Fruit fly (Drosophila melanogaster) whole organism, embryonic: ENCODE data around the gene CG11905.

Source experiments
- Antp ChIP-seq: fragments of 200-800 bp; sonication (Bioruptor generic); optimal IDR thresholded peaks from 3 replicates; lab custom pipeline; 2016; ENCODE audit warnings: missing biosample characterization, missing genetic modification characterization
- Asciz ChIP-seq: fragments of 200-800 bp; sonication (Bioruptor generic); optimal IDR thresholded peaks from 2 replicates; lab custom pipeline; 2017; ENCODE audit warnings: missing biosample characterization, mild to moderate bottlenecking, missing genetic modification characterization, missing genetic modification reagents
- CG11723 ChIP-seq: fragments of 200-800 bp; sonication (Bioruptor generic); optimal IDR thresholded peaks from 2 replicates; lab custom pipeline; 2017; ENCODE audit warnings: missing biosample characterization, mild to moderate bottlenecking, missing genetic modification characterization
- CG13296 ChIP-seq: fragments of 200-800 bp; sonication (Bioruptor generic); optimal IDR thresholded peaks from 3 replicates; lab custom pipeline; 2018; ENCODE audit warnings: missing biosample characterization, mild to moderate bottlenecking, missing genetic modification characterization
- CG13624 ChIP-seq: fragments of 200-800 bp; sonication (Bioruptor generic); optimal IDR thresholded peaks from 2 replicates; lab custom pipeline; 2016; ENCODE audit warnings: missing biosample characterization, missing genetic modification characterization
- CG15696 ChIP-seq: fragments of 200-800 bp; sonication (Bioruptor generic); optimal IDR thresholded peaks from 2 replicates; lab custom pipeline; 2019; ENCODE audit warnings: missing biosample characterization, mild to moderate bottlenecking, missing genetic modification characterization, moderate library complexity
- CG1603 ChIP-seq: fragments of 200-800 bp; sonication (Bioruptor generic); optimal IDR thresholded peaks from 2 replicates; lab custom pipeline; 2019; ENCODE audit warnings: missing biosample characterization, mild to moderate bottlenecking, missing genetic modification characterization, moderate library complexity
- CG16815 ChIP-seq: fragments of 200-800 bp; sonication (Bioruptor generic); optimal IDR thresholded peaks from 3 replicates; lab custom pipeline; 2017; ENCODE audit warnings: missing biosample characterization, mild to moderate bottlenecking, missing genetic modification characterization
- CG18619 ChIP-seq: fragments of 200-800 bp; sonication (Bioruptor generic); optimal IDR thresholded peaks from 3 replicates; lab custom pipeline; 2017; ENCODE audit warnings: missing biosample characterization, mild to moderate bottlenecking, missing genetic modification characterization
- CG2129 ChIP-seq: fragments of 200-800 bp; sonication (Bioruptor generic); IDR thresholded peaks from 2 replicates; pipeline ENCODE4 v1.3.6; 2022; ENCODE audit warnings: missing biosample characterization, missing genetic modification characterization; ENCODE audit not compliant: partially characterized antibody
- CG2889 ChIP-seq: fragments of 200-800 bp; sonication (Bioruptor generic); IDR thresholded peaks from 3 replicates; pipeline ENCODE4 v1.3.6; 2022; ENCODE audit warnings: missing biosample characterization, missing genetic modification characterization
- CG34376 ChIP-seq: fragments of 200-800 bp; sonication (Bioruptor generic); optimal IDR thresholded peaks from 2 replicates; lab custom pipeline; 2018; ENCODE audit warnings: missing biosample characterization, mild to moderate bottlenecking, missing genetic modification characterization
- CG34422 ChIP-seq: fragments of 200-800 bp; sonication (Bioruptor generic); IDR thresholded peaks from 3 replicates; pipeline ENCODE4 v1.3.6; 2022; ENCODE audit warnings: missing biosample characterization, missing genetic modification characterization
- CG3995 ChIP-seq: fragments of 200-800 bp; sonication (Bioruptor generic); optimal IDR thresholded peaks from 3 replicates; lab custom pipeline; 2016; ENCODE audit warnings: missing biosample characterization, missing genetic modification characterization
- CG8089 ChIP-seq: fragments of 200-800 bp; sonication (Bioruptor generic); optimal IDR thresholded peaks from 3 replicates; lab custom pipeline; 2016; ENCODE audit warnings: missing biosample characterization, missing genetic modification characterization
- CG8944 ChIP-seq: fragments of 200-800 bp; sonication (Bioruptor generic); optimal IDR thresholded peaks from 3 replicates; lab custom pipeline; 2016; ENCODE audit warnings: missing biosample characterization, missing genetic modification characterization
- CG9215 ChIP-seq: fragments of 200-800 bp; sonication (Bioruptor generic); IDR thresholded peaks from 2 replicates; pipeline ENCODE4 v1.3.6; 2022; ENCODE audit warnings: missing biosample characterization, missing genetic modification characterization
- CG9797 ChIP-seq: fragments of 200-800 bp; sonication (Bioruptor generic); optimal IDR thresholded peaks from 3 replicates; lab custom pipeline; 2018; ENCODE audit warnings: missing biosample characterization, mild to moderate bottlenecking, missing genetic modification characterization
- Chrac-16 ChIP-seq: fragments of 200-800 bp; sonication (Bioruptor generic); optimal IDR thresholded peaks from 3 replicates; lab custom pipeline; 2016; ENCODE audit warnings: missing biosample characterization, missing genetic modification characterization
- E2f2 ChIP-seq: fragments of 200-800 bp; sonication (Bioruptor generic); IDR thresholded peaks from 2 replicates; pipeline ENCODE4 v1.3.6; 2022; ENCODE audit warnings: missing biosample characterization, missing genetic modification characterization
- GATAe ChIP-seq: fragments of 200-800 bp; sonication (Bioruptor generic); conservative IDR thresholded peaks from 2 replicates; pipeline ENCODE4 v1.3.6; 2022; ENCODE audit warnings: missing biosample characterization, missing genetic modification characterization
- H2.0 ChIP-seq: fragments of 200-800 bp; sonication (Bioruptor generic); IDR thresholded peaks from 2 replicates; pipeline ENCODE4 v1.3.6; 2022; ENCODE audit warnings: missing biosample characterization, missing genetic modification characterization
- MBD-R2 ChIP-seq: fragments of 200-800 bp; sonication (Bioruptor generic); IDR thresholded peaks from 2 replicates; pipeline ENCODE4 v1.3.6; 2022; ENCODE audit warnings: missing biosample characterization, missing genetic modification characterization
- Meics ChIP-seq: fragments of 200-800 bp; sonication (Bioruptor generic); optimal IDR thresholded peaks from 2 replicates; lab custom pipeline; 2017; ENCODE audit warnings: missing biosample characterization, mild to moderate bottlenecking, missing genetic modification characterization
- NC2α ChIP-seq: fragments of 200-800 bp; sonication (Bioruptor generic); optimal IDR thresholded peaks from 2 replicates; lab custom pipeline; 2016; ENCODE audit warnings: missing biosample characterization, missing genetic modification characterization
- Oaz ChIP-seq: fragments of 200-800 bp; sonication (Bioruptor generic); IDR thresholded peaks from 2 replicates; pipeline ENCODE4 v1.3.6; 2022; ENCODE audit warnings: missing biosample characterization, missing genetic modification characterization
- Spps ChIP-seq: fragments of 200-800 bp; sonication (Bioruptor generic); optimal IDR thresholded peaks from 2 replicates; lab custom pipeline; 2018; ENCODE audit warnings: missing biosample characterization, mild to moderate bottlenecking, missing genetic modification characterization
- Ssrp ChIP-seq: fragments of 200-800 bp; sonication (Bioruptor generic); optimal IDR thresholded peaks from 2 replicates; lab custom pipeline; 2018; ENCODE audit warnings: missing biosample characterization, mild to moderate bottlenecking, missing genetic modification characterization, moderate library complexity
- amos ChIP-seq: fragments of 200-800 bp; sonication (Bioruptor generic); IDR thresholded peaks from 2 replicates; pipeline ENCODE4 v1.3.6; 2022; ENCODE audit warnings: missing biosample characterization, missing genetic modification characterization; ENCODE audit not compliant: partially characterized antibody
- bowl ChIP-seq: fragments of 200-800 bp; sonication (Bioruptor generic); IDR thresholded peaks from 2 replicates; pipeline ENCODE4 v1.3.6; 2022; ENCODE audit warnings: missing biosample characterization, missing genetic modification characterization
- cas ChIP-seq: fragments of 200-800 bp; sonication (Bioruptor generic); IDR thresholded peaks from 2 replicates; pipeline ENCODE4 v1.3.6; 2022; ENCODE audit warnings: missing biosample characterization, missing genetic modification characterization
- caup ChIP-seq: fragments of 200-800 bp; sonication (Bioruptor generic); optimal IDR thresholded peaks from 3 replicates; lab custom pipeline; 2017; ENCODE audit warnings: missing biosample characterization, mild to moderate bottlenecking, missing genetic modification characterization, moderate library complexity; ENCODE audit not compliant: severe bottlenecking
- fru ChIP-seq: fragments of >200 bp; optimal IDR thresholded peaks from 2 replicates; lab custom pipeline; 2017
- gem ChIP-seq: fragments of 200-800 bp; sonication (Bioruptor generic); optimal IDR thresholded peaks from 2 replicates; lab custom pipeline; 2019; ENCODE audit warnings: missing biosample characterization, mild to moderate bottlenecking, missing genetic modification characterization, moderate library complexity
- grn ChIP-seq: fragments of 200-800 bp; sonication (Bioruptor generic); optimal IDR thresholded peaks from 3 replicates; lab custom pipeline; 2017; ENCODE audit warnings: missing biosample characterization, missing genetic modification characterization
- hb ChIP-seq: fragments of 200-800 bp; sonication (Bioruptor generic); IDR thresholded peaks from 3 replicates; pipeline ENCODE4 v1.3.6; 2022; ENCODE audit warnings: missing biosample characterization, missing genetic modification characterization; ENCODE audit not compliant: partially characterized antibody
- insv ChIP-seq, 2 experiments: fragments of 200-800 bp; sonication (Bioruptor generic); optimal IDR thresholded peaks; 3 replicates each; lab custom pipeline; 2016 to 2018; ENCODE audit warnings: missing biosample characterization in 2 of 2, missing genetic modification characterization in 2 of 2
- jing ChIP-seq: fragments of 200-800 bp; sonication (Bioruptor generic); optimal IDR thresholded peaks from 2 replicates; lab custom pipeline; 2018; ENCODE audit warnings: missing biosample characterization, mild to moderate bottlenecking, missing genetic modification characterization
- jumu ChIP-seq: fragments of 200-800 bp; sonication (Bioruptor generic); optimal IDR thresholded peaks from 3 replicates; lab custom pipeline; 2016; ENCODE audit warnings: missing biosample characterization, missing genetic modification characterization
- prd ChIP-seq, 3 experiments: fragments of >200 bp in 2 of 3; fragments of 200-800 bp in 1 of 3; sonication (Bioruptor generic) in 1 of 3; optimal IDR thresholded peaks in 2 of 3; IDR thresholded peaks in 1 of 3; 2 replicates in 2 of 3; 3 replicates in 1 of 3; pipeline versions ENCODE4 v1.3.6 to Lab custom; 2017 to 2022; ENCODE audit warnings: missing biosample characterization in 1 of 3, missing genetic modification characterization in 1 of 3
- ranshi ChIP-seq: fragments of 200-800 bp; sonication (Bioruptor generic); IDR thresholded peaks from 2 replicates; pipeline ENCODE4 v1.3.6; 2022; ENCODE audit warnings: missing biosample characterization, missing genetic modification characterization
- run ChIP-seq: fragments of 200-800 bp; sonication (Bioruptor generic); optimal IDR thresholded peaks from 3 replicates; lab custom pipeline; 2018; ENCODE audit warnings: missing biosample characterization, mild to moderate bottlenecking, missing genetic modification characterization
- sc ChIP-seq, 3 experiments: fragments of >200 bp in 2 of 3; fragments of 200-800 bp in 1 of 3; sonication (Bioruptor generic) in 1 of 3; optimal IDR thresholded peaks; 2 replicates in 2 of 3; 3 replicates in 1 of 3; lab custom pipeline; 2017; ENCODE audit warnings: mild to moderate bottlenecking in 1 of 3, missing biosample characterization in 1 of 3, missing genetic modification characterization in 1 of 3, missing genetic modification reagents in 1 of 3
- sisA ChIP-seq: fragments of 200-800 bp; sonication (Bioruptor generic); IDR thresholded peaks from 2 replicates; pipeline ENCODE4 v1.3.6; 2022; ENCODE audit warnings: missing biosample characterization, missing genetic modification characterization
- slbo ChIP-seq: fragments of 200-800 bp; sonication (Bioruptor generic); IDR thresholded peaks from 2 replicates; pipeline ENCODE4 v1.3.6; 2022; ENCODE audit warnings: missing biosample characterization, missing genetic modification characterization
- sna ChIP-seq: fragments of 200-800 bp; sonication (Bioruptor generic); IDR thresholded peaks from 2 replicates; pipeline ENCODE4 v1.3.6; 2022; ENCODE audit warnings: missing biosample characterization, missing genetic modification characterization; ENCODE audit not compliant: partially characterized antibody
- sug ChIP-seq: fragments of 200-800 bp; optimal IDR thresholded peaks from 2 replicates; lab custom pipeline; 2019; ENCODE audit warnings: missing biosample characterization, mild to moderate bottlenecking, missing genetic modification characterization, moderate library complexity
- vnd ChIP-seq: fragments of 200-800 bp; sonication (Bioruptor generic); IDR thresholded peaks from 3 replicates; pipeline ENCODE4 v1.3.6; 2022; ENCODE audit warnings: missing biosample characterization, missing genetic modification characterization; ENCODE audit not compliant: partially characterized antibody
- z ChIP-seq: fragments of 200-800 bp; sonication (Bioruptor generic); IDR thresholded peaks from 3 replicates; pipeline ENCODE4 v1.3.6; 2022; ENCODE audit warnings: missing biosample characterization, missing genetic modification characterization

Gene CG11905

DNA sequence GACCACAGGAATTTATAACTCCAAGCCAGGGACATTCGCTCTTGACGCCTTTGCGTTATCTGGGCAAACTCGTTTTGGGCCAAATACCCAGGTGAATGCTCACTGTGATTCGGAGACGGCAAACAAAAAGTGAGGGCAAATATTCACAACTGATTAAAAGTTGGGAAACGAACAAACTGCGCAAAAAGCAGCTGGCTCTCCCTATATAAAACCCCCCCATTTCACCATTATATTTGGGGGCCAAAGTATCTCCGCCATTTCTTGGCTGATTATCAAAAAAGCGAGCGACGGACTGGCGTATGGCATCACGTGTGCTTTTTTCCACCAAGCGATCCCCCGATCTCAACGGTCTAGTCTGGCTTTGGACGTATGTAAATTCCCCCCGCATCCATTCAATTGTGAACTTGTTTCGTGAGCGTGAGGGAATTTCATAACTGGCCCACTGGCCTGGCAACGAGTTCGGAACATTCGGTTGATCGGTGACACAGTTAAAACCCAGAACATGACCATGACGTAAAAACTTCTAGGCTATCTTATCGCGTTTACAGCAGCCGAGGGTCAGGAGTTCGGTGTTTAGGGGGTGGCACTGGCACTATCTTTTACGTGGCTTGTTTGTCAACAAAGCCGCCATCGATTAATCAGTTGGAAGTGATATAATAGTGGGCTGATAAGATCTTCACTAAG, 23.2 kb upstream of the CG11905 start (continued):
- TF ChIP-seq slbo = 0 out of 2 replicates have a peak, but pooled peaks have one; percentile 5
- no peak for TF ChIP-seq CG13296 (GFP tag; lab: Kevin White, UChicago)
- no peak for TF ChIP-seq z (GFP tag; lab: Robert Waterston, UW)
- peak; percentile 72 for TF ChIP-seq CG34376 (GFP tag; lab: Kevin White, UChicago)
- TF ChIP-seq CG8089 (GFP tag; lab: Kevin White, UChicago) = no peak
- TF ChIP-seq CG15696 (tag; lab: Kevin White, UChicago) = no peak
- TF ChIP-seq bowl (GFP tag; lab: Robert Waterston, UW) = 0 out of 2 replicates have a peak, but pooled peaks have one; percentile 31
- no peak for TF ChIP-seq Oaz (GFP tag; lab: Robert Waterston, UW)
- TF ChIP-seq E2f2 (GFP tag; lab: Robert Waterston, UW) = no peak
- no peak for TF ChIP-seq cas (GFP tag; lab: Robert Waterston, UW)
- no peak for TF ChIP-seq H2.0 (GFP tag; lab: Robert Waterston, UW)
- TF ChIP-seq Antp (GFP tag; lab: Kevin White, UChicago) = no peak
- no peak for TF ChIP-seq CG11723 (GFP tag; lab: Kevin White, UChicago)
- no peak for TF ChIP-seq CG2129 (GFP tag; lab: Robert Waterston, UW)
- no peak for TF ChIP-seq CG8944 (GFP tag; lab: Kevin White, UChicago)
- TF ChIP-seq CG18619 (GFP tag; lab: Kevin White, UChicago) = no peak
- TF ChIP-seq CG1603 (tag; lab: Kevin White, UChicago) = no peak
- peak; percentile 97 for TF ChIP-seq grn
- no peak for TF ChIP-seq Asciz
- TF ChIP-seq prd (optimal IDR thresholded peaks at IDR 0.05; lab: Kevin White, UChicago) = no peak
- TF ChIP-seq prd (GFP tag; IDR thresholded peaks at IDR 0.05; lab: Robert Waterston, UW) = no peak
- TF ChIP-seq Ssrp (tag; lab: Kevin White, UChicago) = no peak
- TF ChIP-seq GATAe (GFP tag; lab: Robert Waterston, UW) = peak; percentile 52; the same call in 1 of the 2 replicates
- no peak for TF ChIP-seq CG34422 (GFP tag; lab: Robert Waterston, UW)
- no peak for TF ChIP-seq Chrac-16
- TF ChIP-seq CG3995 (GFP tag; lab: Kevin White, UChicago) = no peak
- TF ChIP-seq sug (tag; lab: Kevin White, UChicago) = peak; percentile 91
- no peak for TF ChIP-seq fru (lab: Kevin White, UChicago)
- no peak for TF ChIP-seq amos (GFP tag; lab: Robert Waterston, UW)
- no peak for TF ChIP-seq sc (optimal IDR thresholded peaks at IDR 0.05; lab: Kevin White, UChicago)
- no peak for TF ChIP-seq sc (GFP tag; optimal IDR thresholded peaks at IDR 0.05; lab: Kevin White, UChicago)
- TF ChIP-seq gem (tag; lab: Kevin White, UChicago) = no peak
- no peak for TF ChIP-seq sna
- TF ChIP-seq jumu (GFP tag; lab: Kevin White, UChicago) = no peak
- TF ChIP-seq CG13624 (GFP tag; lab: Kevin White, UChicago) = peak; percentile 37
- no peak for TF ChIP-seq run (tag; lab: Kevin White, UChicago)
- TF ChIP-seq CG2889 = no peak
- no peak for TF ChIP-seq jing
- TF ChIP-seq insv (GFP tag; optimal IDR thresholded peaks at IDR 0.05; lab: Kevin White, UChicago) = no peak
- no peak for TF ChIP-seq MBD-R2
- no peak for TF ChIP-seq sisA
- no peak for TF ChIP-seq NC2α (GFP tag; lab: Kevin White, UChicago)
- peak; percentile 4 for TF ChIP-seq caup (GFP tag; lab: Kevin White, UChicago)
- no peak for TF ChIP-seq CG16815 (GFP tag; lab: Kevin White, UChicago)
- TF ChIP-seq Meics = no peak
- no peak for TF ChIP-seq hb (GFP tag; lab: Robert Waterston, UW)
- no peak for TF ChIP-seq CG9215 (GFP tag; lab: Robert Waterston, UW)
- TF ChIP-seq ranshi = no peak
- no peak for TF ChIP-seq Spps (tag; lab: Kevin White, UChicago)
- TF ChIP-seq vnd (GFP tag; lab: Robert Waterston, UW) = no peak
- no peak for TF ChIP-seq CG9797 (GFP tag; lab: Kevin White, UChicago)
